Fruit fly (Drosophila melanogaster) Kc167 (cell line): ENCODE results near the gene CG10657.

Source experiments
- Sin3A ChIP-seq: fragments of >200 bp; optimal IDR thresholded peaks from 2 replicates; lab custom pipeline; 2018; ENCODE audit warnings: missing external identifiers
- ttk ChIP-seq: sonication (Bioruptor generic); optimal IDR thresholded peaks from 2 replicates; lab custom pipeline; 2017; ENCODE audit warnings: missing external identifiers

DNA sequence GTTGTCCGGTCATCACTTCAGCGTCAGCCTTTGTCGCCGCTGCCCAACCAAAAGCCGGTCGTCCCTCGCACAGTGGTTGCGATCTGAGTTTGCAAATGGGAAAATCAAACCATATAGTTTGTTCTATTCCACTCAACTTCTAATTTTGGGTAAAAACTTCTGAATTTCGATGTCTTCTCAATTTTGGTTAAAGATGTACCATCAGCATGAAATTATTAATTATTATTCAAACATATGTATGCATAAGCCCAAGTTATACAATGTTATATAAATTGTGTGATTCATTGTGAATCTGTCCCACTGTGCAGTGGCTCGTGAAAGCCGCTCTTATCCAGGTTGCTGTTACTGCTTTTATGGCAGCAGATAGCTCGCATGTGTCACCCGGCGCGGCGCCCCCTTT lies 54.4 kb downstream of the CG10657 start:
- TF ChIP-seq ttk (lab: Kevin White, UChicago) (no peak), Sin3A (lab: Kevin White, UChicago) (no peak)
